Fruit fly (Drosophila melanogaster) whole organism, pupa: ENCODE results near the gene CG17780.

Source experiments
- CG10348 ChIP-seq: fragments of 200-800 bp; sonication (Bioruptor generic); IDR thresholded peaks from 2 replicates; pipeline ENCODE4 v1.3.6; 2022; ENCODE audit warnings: missing biosample characterization, missing genetic modification characterization
- CG12605 ChIP-seq: fragments of 200-800 bp; sonication (Bioruptor generic); IDR thresholded peaks from 2 replicates; pipeline ENCODE4 v1.3.6; 2022; ENCODE audit warnings: missing biosample characterization, missing genetic modification characterization
- CG13204 ChIP-seq: fragments of 200-800 bp; sonication (Bioruptor generic); optimal IDR thresholded peaks from 2 replicates; lab custom pipeline; 2018; ENCODE audit warnings: missing biosample characterization, mild to moderate bottlenecking, missing genetic modification characterization, moderate library complexity
- CG14655 ChIP-seq: fragments of 200-800 bp; sonication (Bioruptor generic); optimal IDR thresholded peaks from 3 replicates; lab custom pipeline; 2017; ENCODE audit warnings: mild to moderate bottlenecking, missing biosample characterization, missing genetic modification reagents, missing genetic modification characterization
- CG15710 ChIP-seq: fragments of 200-800 bp; sonication (Bioruptor generic); optimal IDR thresholded peaks from 2 replicates; lab custom pipeline; 2018; ENCODE audit warnings: missing biosample characterization, mild to moderate bottlenecking, missing genetic modification characterization, moderate library complexity
- CG17806 ChIP-seq: fragments of 200-800 bp; sonication (Bioruptor generic); optimal IDR thresholded peaks from 2 replicates; lab custom pipeline; 2018; ENCODE audit warnings: missing biosample characterization, mild to moderate bottlenecking, missing genetic modification characterization, moderate library complexity
- CG32121 ChIP-seq: fragments of 200-800 bp; sonication (Bioruptor generic); IDR thresholded peaks from 2 replicates; pipeline ENCODE4 v1.3.6; 2022; ENCODE audit warnings: missing biosample characterization, missing genetic modification characterization
- CG34367 ChIP-seq: fragments of 200-800 bp; sonication (Bioruptor generic); optimal IDR thresholded peaks from 2 replicates; lab custom pipeline; 2018; ENCODE audit warnings: missing biosample characterization, mild to moderate bottlenecking, missing genetic modification characterization
- CG4496 ChIP-seq: fragments of 200-800 bp; sonication (Bioruptor generic); IDR thresholded peaks from 3 replicates; pipeline ENCODE4 v1.3.6; 2022; ENCODE audit warnings: missing biosample characterization, missing genetic modification characterization
- CG8159 ChIP-seq: fragments of 200-800 bp; sonication (Bioruptor generic); optimal IDR thresholded peaks from 3 replicates; lab custom pipeline; 2018; ENCODE audit warnings: missing biosample characterization, mild to moderate bottlenecking, missing genetic modification characterization, moderate library complexity
- CG8301 ChIP-seq: fragments of 200-800 bp; sonication (Bioruptor generic); optimal IDR thresholded peaks from 2 replicates; lab custom pipeline; 2018; ENCODE audit warnings: missing biosample characterization, mild to moderate bottlenecking, missing genetic modification characterization
- CG9948 ChIP-seq: fragments of 200-800 bp; sonication (Bioruptor generic); optimal IDR thresholded peaks from 2 replicates; lab custom pipeline; 2018; ENCODE audit warnings: missing biosample characterization, mild to moderate bottlenecking, missing genetic modification characterization, moderate library complexity
- D1 ChIP-seq: fragments of 200-800 bp; sonication (Bioruptor generic); optimal IDR thresholded peaks from 2 replicates; lab custom pipeline; 2018; ENCODE audit warnings: missing biosample characterization, mild to moderate bottlenecking, missing genetic modification characterization, moderate library complexity
- EcR ChIP-seq: fragments of 200-800 bp; sonication (Bioruptor generic); optimal IDR thresholded peaks from 3 replicates; lab custom pipeline; 2019; ENCODE audit warnings: missing biosample characterization, missing genetic modification characterization, mild to moderate bottlenecking, moderate library complexity, missing genetic modification reagents
- Ets98B ChIP-seq: fragments of 200-800 bp; sonication (Bioruptor generic); IDR thresholded peaks from 2 replicates; pipeline ENCODE4 v1.3.6; 2022; ENCODE audit warnings: missing biosample characterization, missing genetic modification characterization
- Pif1A ChIP-seq: fragments of 200-800 bp; sonication (Bioruptor generic); optimal IDR thresholded peaks from 3 replicates; lab custom pipeline; 2016; ENCODE audit warnings: missing biosample characterization, missing genetic modification characterization
- Pif1B ChIP-seq: fragments of 200-800 bp; sonication (Bioruptor generic); optimal IDR thresholded peaks from 3 replicates; lab custom pipeline; 2016; ENCODE audit warnings: missing biosample characterization, missing genetic modification characterization
- Snoo ChIP-seq: fragments of 200-800 bp; sonication (Bioruptor generic); optimal IDR thresholded peaks from 3 replicates; lab custom pipeline; 2017; ENCODE audit warnings: missing biosample characterization, mild to moderate bottlenecking, missing genetic modification characterization, inconsistent platforms
- fd96Ca ChIP-seq: fragments of 200-800 bp; sonication (Bioruptor generic); IDR thresholded peaks from 3 replicates; pipeline ENCODE4 v1.3.6; 2022; ENCODE audit warnings: missing biosample characterization, missing genetic modification characterization
- gl ChIP-seq: fragments of 200-800 bp; sonication (Bioruptor generic); optimal IDR thresholded peaks from 2 replicates; lab custom pipeline; 2018; ENCODE audit warnings: missing biosample characterization, mild to moderate bottlenecking, missing genetic modification characterization
- rn ChIP-seq: fragments of 200-800 bp; sonication (Bioruptor generic); IDR thresholded peaks from 2 replicates; pipeline ENCODE4 v1.3.6; 2022; ENCODE audit warnings: missing biosample characterization, missing genetic modification characterization

CG17780 gene

DNA sequence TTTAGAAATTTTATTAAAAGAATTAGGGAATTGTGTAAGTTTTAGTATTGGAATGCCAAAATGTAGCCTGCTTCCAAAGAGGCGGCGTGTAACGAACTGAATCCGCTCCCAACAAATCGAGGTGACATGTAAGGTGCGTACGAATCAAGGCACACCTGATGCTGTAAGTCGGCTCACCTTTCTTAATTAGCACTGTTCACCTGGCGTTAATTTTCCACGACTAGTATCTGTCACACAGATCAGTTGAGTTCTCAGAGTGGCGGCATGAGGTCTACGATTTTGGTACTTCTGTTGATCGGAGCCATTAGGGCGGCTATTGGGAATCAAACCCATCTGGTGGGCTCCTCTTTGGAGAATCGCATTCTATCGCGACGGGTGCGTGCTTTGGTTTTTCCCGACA is 23.3 kb downstream of the CG17780 start, which contains the start of the genes CG5762 and CG33339:
Gene CG5762 (minus strand): TSS at position 101 of the 400 bp plus-strand sequence.
Gene CG33339 (plus strand): TSS at position 265 of the 400 bp plus-strand sequence.
- TF ChIP-seq CG8301 (tag; lab: Kevin White, UChicago) (no peak), Pif1A (no peak), Pif1B (GFP tag; lab: Kevin White, UChicago) (no peak), CG9948 (tag; lab: Kevin White, UChicago) (no peak), D1 (no peak), CG4496 (GFP tag; lab: Robert Waterston, UW) (no peak), CG13204 (GFP tag; lab: Kevin White, UChicago) (no peak), CG10348 (GFP tag; lab: Robert Waterston, UW) (no peak), CG17806 (tag; lab: Kevin White, UChicago) (no peak), CG15710 (tag; lab: Kevin White, UChicago) (no peak), rn (GFP tag; lab: Robert Waterston, UW) (no peak), CG14655 (GFP tag; lab: Kevin White, UChicago) (no peak), EcR (GFP tag; lab: Kevin White, UChicago) (no peak), CG34367 (tag; lab: Kevin White, UChicago) (no peak), CG32121 (GFP tag; lab: Robert Waterston, UW) (no peak)

DNA sequence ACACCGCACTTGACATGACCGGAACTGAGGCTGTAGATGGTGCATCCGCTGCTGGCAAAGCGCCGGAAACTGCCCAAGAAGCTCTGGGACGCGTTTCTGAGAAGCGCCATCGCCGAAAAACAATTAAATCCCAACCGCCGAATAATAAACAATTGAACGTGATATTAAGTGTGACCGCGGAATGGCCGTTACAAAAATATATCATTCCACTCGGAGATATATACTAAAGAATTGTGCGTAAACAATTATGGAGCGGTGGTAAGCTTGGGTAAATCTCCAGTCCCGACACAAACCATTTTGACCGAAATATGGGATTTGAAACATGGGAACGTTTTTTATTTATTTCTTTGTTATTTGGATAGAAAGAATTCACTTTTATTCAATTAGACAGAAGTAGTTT is 24.9 kb downstream of the CG17780 start, which contains the start of gene CG18528:
Gene CG18528 (minus strand): TSS at position 188 of the 400 bp plus-strand sequence.
- TF ChIP-seq EcR (GFP tag; lab: Kevin White, UChicago), result no peak
- TF ChIP-seq CG9948 (tag; lab: Kevin White, UChicago), result no peak
- no peak for TF ChIP-seq Snoo
- TF ChIP-seq CG32121 (GFP tag; lab: Robert Waterston, UW), result no peak
- TF ChIP-seq fd96Ca, result no peak
- no peak for TF ChIP-seq CG14655 (GFP tag; lab: Kevin White, UChicago)
- TF ChIP-seq Pif1A, result no peak
- TF ChIP-seq CG4496 (GFP tag; lab: Robert Waterston, UW), result no peak
- no peak for TF ChIP-seq CG8301 (tag; lab: Kevin White, UChicago)
- TF ChIP-seq rn (GFP tag; lab: Robert Waterston, UW), result no peak
- no peak for TF ChIP-seq CG15710 (tag; lab: Kevin White, UChicago)
- TF ChIP-seq Ets98B, result no peak
- no peak for TF ChIP-seq CG8159 (tag; lab: Kevin White, UChicago)
- no peak for TF ChIP-seq gl (tag; lab: Kevin White, UChicago)
- no peak for TF ChIP-seq CG12605
- TF ChIP-seq CG10348 (GFP tag; lab: Robert Waterston, UW), result no peak
- TF ChIP-seq Pif1B (GFP tag; lab: Kevin White, UChicago), result no peak
- TF ChIP-seq D1, result no peak

DNA sequence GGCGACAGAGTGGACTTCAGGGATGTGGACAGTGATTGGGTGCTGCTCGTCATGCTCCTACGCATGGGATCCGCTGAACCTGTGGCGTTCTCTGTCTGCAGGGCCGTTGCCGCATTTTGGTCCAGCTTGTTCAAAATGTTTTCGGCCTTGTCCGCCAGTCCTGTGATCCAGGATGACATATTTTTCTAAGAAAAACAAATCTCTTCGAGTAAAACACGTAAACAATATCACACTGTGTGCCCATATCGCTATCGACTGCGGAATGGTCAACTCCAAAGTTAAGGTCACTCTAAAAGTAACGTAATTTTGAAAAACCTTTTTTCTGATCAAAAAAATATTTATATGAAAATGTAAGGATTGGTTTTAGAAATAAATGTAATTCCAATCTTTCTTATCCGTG is 27.2 kb downstream of the CG17780 start, which contains the start of gene Golgin84:
Gene Golgin84 (minus strand): TSS at position 241 of the 400 bp plus-strand sequence.
- TF ChIP-seq Ets98B, result no peak
- no peak for TF ChIP-seq CG9948 (tag; lab: Kevin White, UChicago)
- TF ChIP-seq D1, result no peak
- no peak for TF ChIP-seq fd96Ca
- TF ChIP-seq CG14655 (GFP tag; lab: Kevin White, UChicago), result no peak
- no peak for TF ChIP-seq CG12605
- TF ChIP-seq EcR (GFP tag; lab: Kevin White, UChicago), result no peak
- TF ChIP-seq CG8159 (tag; lab: Kevin White, UChicago), result no peak
- no peak for TF ChIP-seq CG15710 (tag; lab: Kevin White, UChicago)
- no peak for TF ChIP-seq CG10348 (GFP tag; lab: Robert Waterston, UW)

DNA sequence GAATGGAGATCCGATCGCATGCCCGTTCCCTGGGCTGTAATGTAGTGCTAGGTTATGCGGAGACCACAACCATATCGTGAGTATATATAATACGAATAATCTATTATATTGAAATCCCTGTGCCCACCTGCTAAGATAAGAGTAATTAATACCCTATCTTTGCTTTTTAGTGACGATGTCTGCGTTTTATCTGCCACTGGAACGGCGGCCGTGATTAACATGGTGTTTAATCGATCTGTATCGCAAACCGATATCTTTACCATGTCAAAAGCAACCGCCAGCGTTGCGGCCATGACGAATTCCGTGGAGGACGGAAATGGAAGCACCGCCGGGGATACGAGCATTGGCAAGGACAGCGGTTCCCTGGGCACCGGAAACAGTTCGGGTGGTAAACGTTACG is 31.4 kb downstream of the CG17780 start:
- TF ChIP-seq CG13204 (GFP tag; lab: Kevin White, UChicago) (no peak), CG10348 (GFP tag; lab: Robert Waterston, UW) (no peak), CG15710 (tag; lab: Kevin White, UChicago) (no peak), EcR (GFP tag; lab: Kevin White, UChicago) (no peak), gl (tag; lab: Kevin White, UChicago) (no peak), CG8301 (tag; lab: Kevin White, UChicago) (no peak), CG9948 (tag; lab: Kevin White, UChicago) (no peak), D1 (no peak), Ets98B (no peak), CG32121 (GFP tag; lab: Robert Waterston, UW) (no peak), CG34367 (tag; lab: Kevin White, UChicago) (no peak), CG14655 (GFP tag; lab: Kevin White, UChicago) (no peak), CG12605 (no peak), CG17806 (tag; lab: Kevin White, UChicago) (no peak)
- TF ChIP-seq, all 21 proteins: peak for 0

DNA sequence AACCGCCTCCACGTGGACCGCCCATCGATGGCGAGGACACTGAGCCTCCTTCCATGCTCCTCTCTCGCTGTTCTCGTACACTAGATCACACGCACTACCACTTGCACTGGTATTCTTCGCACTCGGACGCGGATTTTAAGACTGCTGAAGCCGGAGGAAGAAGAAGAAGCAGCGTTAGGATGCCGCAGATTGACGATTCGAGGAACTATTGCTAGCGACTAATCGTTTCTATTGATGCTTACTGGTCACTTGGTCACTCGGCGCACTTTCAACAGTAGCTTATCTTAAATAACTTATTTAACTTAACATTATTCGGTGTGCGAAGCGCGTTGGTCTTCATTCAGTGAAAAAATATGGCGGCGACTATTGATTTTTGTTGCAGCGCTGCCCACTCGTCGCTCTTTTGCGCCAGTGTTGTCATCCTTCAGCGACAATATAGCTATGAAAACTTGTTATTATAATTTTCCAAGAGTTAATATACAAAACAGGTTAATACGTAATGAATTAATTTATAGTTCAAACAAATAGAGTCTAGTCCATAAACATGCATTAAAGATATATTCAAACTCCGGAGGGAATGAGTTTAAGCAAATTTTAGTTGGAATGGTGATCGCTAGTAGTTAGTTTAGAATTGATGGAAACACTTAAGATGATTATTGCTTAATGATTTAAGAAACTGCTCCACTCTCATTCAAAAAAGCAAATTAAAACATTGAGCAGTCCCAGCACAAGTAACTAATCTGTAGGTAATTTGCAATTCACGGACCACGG is 36.2 kb downstream of the CG17780 start, which contains the start of the genes CG5746 and CG6454:
Gene CG5746 (minus strand): TSS at position 372 of the 771 bp plus-strand sequence.
Gene CG6454 (plus strand): TSS at position 763 of the 771 bp plus-strand sequence.
- TF ChIP-seq CG15710 (tag; lab: Kevin White, UChicago) (peak; percentile 38), EcR (GFP tag; lab: Kevin White, UChicago) (no peak), CG4496 (GFP tag; lab: Robert Waterston, UW) (0 out of 3 replicates have a peak, but pooled peaks have one; percentile 12)

DNA sequence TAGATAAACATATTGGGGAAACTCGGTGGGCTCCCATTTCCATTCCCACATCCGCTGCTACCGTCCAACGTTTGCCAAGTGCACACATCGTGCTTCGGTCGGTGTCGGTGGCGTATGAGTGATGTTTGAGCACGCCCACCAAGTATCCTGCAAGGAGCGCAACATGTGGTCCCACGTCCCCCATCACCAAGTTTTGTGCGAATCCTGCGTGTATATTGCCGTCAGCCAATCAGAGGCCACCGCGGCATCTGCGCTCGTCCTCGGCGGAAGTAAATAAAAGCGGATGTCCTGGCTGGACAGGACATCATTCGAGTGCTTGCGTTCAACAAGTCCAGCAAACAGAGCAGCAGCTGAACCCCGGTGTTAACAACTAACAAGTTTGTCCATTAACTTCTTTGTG is 43.6 kb downstream of the CG17780 start, which contains the start of gene Ms:
Gene Ms (plus strand): TSS at position 301 of the 400 bp plus-strand sequence.
- TF ChIP-seq CG10348 (GFP tag; lab: Robert Waterston, UW) (no peak), gl (tag; lab: Kevin White, UChicago) (no peak), CG12605 (peak; percentile 37; the same call in 1 of the 2 replicates), CG17806 (tag; lab: Kevin White, UChicago) (no peak), CG32121 (GFP tag; lab: Robert Waterston, UW) (no peak), Snoo (no peak), CG8159 (tag; lab: Kevin White, UChicago) (no peak), Pif1B (GFP tag; lab: Kevin White, UChicago) (no peak)
